Worm (Caenorhabditis elegans) whole organism, L1 larva: ENCODE data around the gene F54E2.2.

ENCODE experiments used
- grh-1 ChIP-seq: fragments of 200-800 bp; sonication (Bioruptor generic); IDR thresholded peaks from 2 replicates; pipeline ENCODE4 v1.3.6; 2022; ENCODE audit warnings: missing genetic modification reagents, missing genetic modification characterization, missing compliant biosample characterization
- jun-1 ChIP-seq: fragments of 150-350 bp; optimal IDR thresholded peaks from 2 replicates; lab custom pipeline; 2014; ENCODE audit warnings: missing biosample characterization, missing genetic modification reagents, missing genetic modification characterization
- nhr-12 ChIP-seq: sonication (generic microtip); optimal IDR thresholded peaks from 2 replicates; lab custom pipeline; 2017; ENCODE audit warnings: missing biosample characterization, missing genetic modification characterization
- nhr-84 ChIP-seq: sonication (generic microtip); optimal IDR thresholded peaks from 2 replicates; lab custom pipeline; 2017; ENCODE audit warnings: missing biosample characterization, missing genetic modification characterization
- nhr-90 ChIP-seq: sonication (generic microtip); optimal IDR thresholded peaks from 2 replicates; lab custom pipeline; 2016; ENCODE audit warnings: mild to moderate bottlenecking, missing genetic modification characterization, missing compliant biosample characterization; ENCODE audit not compliant: poor library complexity
- snpc-4 ChIP-seq: fragments of 150-350 bp; optimal IDR thresholded peaks from 2 replicates; lab custom pipeline; 2014; ENCODE audit warnings: missing biosample characterization, missing genetic modification characterization
- tbx-2 ChIP-seq: sonication (generic microtip); optimal IDR thresholded peaks from 2 replicates; lab custom pipeline; 2016; ENCODE audit warnings: missing genetic modification characterization, missing compliant biosample characterization
- ztf-11 ChIP-seq, 2 experiments: sonication (generic microtip); optimal IDR thresholded peaks; 2 replicates each; lab custom pipeline; 2016 to 2017; ENCODE audit warnings: missing genetic modification characterization in 2 of 2, missing biosample characterization in 1 of 2, missing compliant biosample characterization in 1 of 2

DNA sequence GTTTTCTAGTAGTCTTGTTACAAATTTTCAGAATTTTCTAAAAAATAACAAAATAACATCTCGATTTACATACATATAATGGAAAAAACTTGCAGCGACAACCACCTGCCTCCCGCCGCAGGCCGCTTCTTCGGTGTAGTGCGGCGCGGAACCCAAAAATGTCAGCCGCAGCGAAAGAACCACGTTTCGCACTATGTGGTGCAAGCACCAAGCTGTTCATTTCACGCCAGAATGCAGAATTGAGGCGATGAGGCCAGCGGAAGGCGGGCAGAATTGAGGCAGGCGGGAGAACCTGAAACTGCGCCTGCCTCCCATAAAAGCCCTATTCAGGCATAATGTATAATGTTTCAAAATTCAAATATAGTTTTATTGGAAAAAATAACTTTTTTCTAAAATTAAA lies 34.6 kb upstream of the F54E2.2 start:
- TF ChIP-seq snpc-4 (tag; lab: Kevin White, UChicago) (no peak), tbx-2 (tag; lab: Kevin White, UChicago) (no peak), nhr-12 (tag; lab: Kevin White, UChicago) (no peak), ztf-11 (tag; optimal IDR thresholded peaks at IDR 0.05; lab: Kevin White, UChicago) (no peak), nhr-84 (tag; lab: Kevin White, UChicago) (no peak), nhr-90 (tag; lab: Kevin White, UChicago) (no peak), jun-1 (tag; lab: Kevin White, UChicago) (no peak), grh-1 (no peak)
